Worm (Caenorhabditis elegans): Measurements from ENCODE around the gene ncl-1.

Gene ncl-1

ce11 chrIII:7733563-7733962 lies 14.0 kb downstream of the ncl-1 start:
- TF ChIP-seq daf-19 (GFP tag; conservative IDR thresholded peaks at IDR 0.05), result no peak
- no peak for TF ChIP-seq aha-1 (tag)
- no peak for TF ChIP-seq unc-130 (GFP tag; optimal IDR thresholded peaks at IDR 0.05)
- TF ChIP-seq lin-1 (GFP tag; IDR thresholded peaks at IDR 0.05), result 0 out of 2 replicates have a peak, but pooled peaks have one; percentile 15
- TF ChIP-seq saeg-2 (GFP tag; IDR thresholded peaks at IDR 0.05), result no peak
- TF ChIP-seq ZK337.2 (GFP tag; IDR thresholded peaks at IDR 0.05), result no peak
- TF ChIP-seq F26F4.8 (GFP tag; conservative IDR thresholded peaks at IDR 0.05), result no peak

- peak in 1 of 2 experiments; percentile 63 for TF ChIP-seq unc-62 (GFP tag; optimal IDR thresholded peaks at IDR 0.05 in 1 of 2)
- TF ChIP-seq unc-62 (tag; optimal IDR thresholded peaks at IDR 0.05), result no peak
- peak; percentile 21 for TF ChIP-seq mes-2 (tag; optimal IDR thresholded peaks at IDR 0.05; ENCODE audit: poor library complexity, severe bottlenecking)
- TF ChIP-seq egl-43 (GFP tag; IDR thresholded peaks at IDR 0.05), result 0 out of 2 replicates have a peak, but pooled peaks have one; percentile 22
- no peak for TF ChIP-seq nhr-25 (tag; optimal IDR thresholded peaks at IDR 0.05; ENCODE audit: borderline replicate concordance, insufficient read depth)
- TF ChIP-seq duxl-1 (tag; optimal IDR thresholded peaks at IDR 0.05; ENCODE audit: poor library complexity), result peak; percentile 26
- no peak for TF ChIP-seq spr-3 (GFP tag; optimal IDR thresholded peaks at IDR 0.05)
Observed at ce11 chrIII:7734105-7734504, 14.6 kb downstream of the ncl-1 start.

ce11 chrIII:7736003-7736402 lies 16.5 kb downstream of the ncl-1 start:
- peak; percentile 39 for TF ChIP-seq duxl-1 (tag; optimal IDR thresholded peaks at IDR 0.05; ENCODE audit: poor library complexity)
- TF ChIP-seq Y75B8A.6 (GFP tag; IDR thresholded peaks at IDR 0.05), result 0 out of 2 replicates have a peak, but pooled peaks have one; percentile 18
- no peak for TF ChIP-seq zag-1 (tag; optimal IDR thresholded peaks at IDR 0.05)
- TF ChIP-seq unc-62 (GFP tag; optimal IDR thresholded peaks at IDR 0.05 in 1 of 2), result peak in 1 of 2 experiments; percentile 67
- TF ChIP-seq unc-62 (tag; optimal IDR thresholded peaks at IDR 0.05), result no peak
- peak; percentile 76 for TF ChIP-seq aha-1 (tag)

- no peak for TF ChIP-seq skn-1 (tag; optimal IDR thresholded peaks at IDR 0.05)
- TF ChIP-seq gei-8 (GFP tag; optimal IDR thresholded peaks at IDR 0.05), result peak; percentile 44
- TF ChIP-seq zfp-3 (GFP tag; conservative IDR thresholded peaks at IDR 0.05), result peak; percentile 53; the same call in 1 of the 2 replicates
- 0 out of 2 replicates have a peak, but pooled peaks have one; percentile 3 for TF ChIP-seq madf-9 (GFP tag; conservative IDR thresholded peaks at IDR 0.05)
- 0 out of 2 replicates have a peak, but pooled peaks have one; percentile 45 for TF ChIP-seq ctbp-1 (GFP tag; IDR thresholded peaks at IDR 0.05)
- 0 out of 2 replicates have a peak, but pooled peaks have one; percentile 41 for TF ChIP-seq mdt-29 (GFP tag; IDR thresholded peaks at IDR 0.05)
- no peak for TF ChIP-seq ceh-20 (GFP tag; IDR thresholded peaks at IDR 0.05)
- TF ChIP-seq Y5F2A.4 (GFP tag; optimal IDR thresholded peaks at IDR 0.05), result peak; percentile 16
- TF ChIP-seq Y48G9A.11 (GFP tag; IDR thresholded peaks at IDR 0.05), result peak; percentile 51; the same call in 1 of the 2 replicates
- no peak for TF ChIP-seq tra-1 (GFP tag; IDR thresholded peaks at IDR 0.05)
- TF ChIP-seq mes-2 (tag; optimal IDR thresholded peaks at IDR 0.05; ENCODE audit: poor library complexity, severe bottlenecking), result peak; percentile 37
- TF ChIP-seq vab-7 (GFP tag; IDR thresholded peaks at IDR 0.05), result peak; percentile 14; the same call in 1 of the 2 replicates
- TF ChIP-seq php-3 (GFP tag; IDR thresholded peaks at IDR 0.05), result peak; percentile 45; the same call in 1 of the 2 replicates
- 0 out of 4 replicates have a peak, but pooled peaks of 1 of the 2 experiments have one; percentile 42 for TF ChIP-seq madf-5 (GFP tag; IDR thresholded peaks at IDR 0.05)
- peak; percentile 22 for TF ChIP-seq dmd-6 (GFP tag; IDR thresholded peaks at IDR 0.05)
- TF ChIP-seq lim-7 (GFP tag; IDR thresholded peaks at IDR 0.05), result peak; percentile 60
- TF ChIP-seq ama-1 (optimal IDR thresholded peaks at IDR 0.05), result no peak
- TF ChIP-seq hmg-1.1 (GFP tag; IDR thresholded peaks at IDR 0.05), result no peak
- TF ChIP-seq egl-43 (GFP tag; IDR thresholded peaks at IDR 0.05), result peak; percentile 67; the same call in 1 of the 2 replicates
- TF ChIP-seq zip-11 (GFP tag; IDR thresholded peaks at IDR 0.05), result no peak
- 0 out of 2 replicates have a peak, but pooled peaks have one; percentile 8 for TF ChIP-seq snpc-1.2 (GFP tag; IDR thresholded peaks at IDR 0.05)
- peak; percentile 40; the same call in 1 of the 2 replicates for TF ChIP-seq Y105C5A.15 (GFP tag; IDR thresholded peaks at IDR 0.05)
Observed at ce11 chrIII:7736806-7737205, 17.3 kb downstream of the ncl-1 start.

Data from whole organism, L4 larva.